Fruit fly (Drosophila melanogaster): ENCODE measurements around the gene CG3982.

The CG3982 gene

DNA sequence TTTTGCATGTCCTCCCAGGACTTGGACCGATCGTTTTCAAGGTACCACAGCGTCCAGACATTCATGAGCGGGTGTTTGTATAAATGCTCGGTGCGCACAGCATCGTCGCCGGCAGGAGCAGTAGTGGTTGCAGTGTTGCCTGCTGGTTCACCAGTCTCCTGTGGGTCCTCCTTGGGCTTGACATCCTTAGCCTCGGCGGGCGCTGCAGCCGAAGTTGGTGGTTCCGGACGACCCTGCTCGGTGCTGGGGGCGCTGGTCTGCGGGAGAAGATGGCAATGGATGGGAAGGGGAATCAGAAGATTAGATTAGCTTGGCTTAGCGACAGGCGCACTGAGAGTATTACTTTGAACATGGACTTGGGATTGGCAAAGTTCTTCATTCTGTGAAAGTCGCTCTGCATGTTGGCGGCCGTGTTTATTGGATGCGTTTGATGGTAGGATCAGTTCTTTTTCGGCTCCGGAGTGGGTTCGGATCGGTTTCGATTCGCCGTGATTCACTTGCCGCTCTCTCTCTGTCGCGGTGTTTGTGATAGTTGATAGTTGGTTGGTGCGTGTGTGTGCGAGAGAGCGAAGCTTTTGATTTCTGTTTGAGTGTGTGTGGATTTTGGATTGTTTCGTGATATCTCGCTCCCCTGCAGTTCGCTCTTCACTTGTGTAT, 16.4 kb downstream of the CG3982 start:
- no peak for TF ChIP-seq CG13775 (GFP tag; optimal IDR thresholded peaks at IDR 0.05)
- TF ChIP-seq CG1832 (GFP tag; optimal IDR thresholded peaks at IDR 0.05), result peak; percentile 3
- no peak for TF ChIP-seq CG11723 (GFP tag; optimal IDR thresholded peaks at IDR 0.05)
- no peak for TF ChIP-seq CG8924 (tag; optimal IDR thresholded peaks at IDR 0.05)
- TF ChIP-seq kay (GFP tag; optimal IDR thresholded peaks at IDR 0.05), result peak; percentile 26
- TF ChIP-seq CG18476 (GFP tag; optimal IDR thresholded peaks at IDR 0.05), result no peak
- TF ChIP-seq CG9437 (GFP tag; optimal IDR thresholded peaks at IDR 0.05), result no peak
- no peak for TF ChIP-seq CG9215 (GFP tag; IDR thresholded peaks at IDR 0.05)
- no peak for TF ChIP-seq CG1233 (GFP tag; optimal IDR thresholded peaks at IDR 0.05)
- peak; percentile 55 to 74 for TF ChIP-seq Trl (optimal IDR thresholded peaks at IDR 0.05)
- TF ChIP-seq Trl (GFP tag; optimal IDR thresholded peaks at IDR 0.05), result no peak
- TF ChIP-seq CG14050 (GFP tag; IDR thresholded peaks at IDR 0.05), result peak; percentile 74; the same call in 2 of the 3 replicates
- TF ChIP-seq Side (GFP tag; optimal IDR thresholded peaks at IDR 0.05), result no peak
- TF ChIP-seq en (GFP tag; optimal IDR thresholded peaks at IDR 0.05), result no peak
- peak; percentile 67; the same call in 2 of the 4 replicates for TF ChIP-seq chinmo (GFP tag; IDR thresholded peaks at IDR 0.05; ENCODE audit: partially characterized antibody)
- TF ChIP-seq CG3995 (GFP tag; optimal IDR thresholded peaks at IDR 0.05), result no peak
- TF ChIP-seq disco-r (GFP tag; optimal IDR thresholded peaks at IDR 0.05), result no peak
- TF ChIP-seq twi (tag; optimal IDR thresholded peaks at IDR 0.05), result no peak
- no peak for TF ChIP-seq vfl (GFP tag; optimal IDR thresholded peaks at IDR 0.05)
- no peak for TF ChIP-seq CG15269 (tag; optimal IDR thresholded peaks at IDR 0.05)
- TF ChIP-seq mld (GFP tag; IDR thresholded peaks at IDR 0.05; ENCODE audit: partially characterized antibody), result no peak
- peak; percentile 71 for TF ChIP-seq sens (GFP tag)
- no peak for TF ChIP-seq sd (tag; optimal IDR thresholded peaks at IDR 0.05)
- TF ChIP-seq crc (GFP tag; optimal IDR thresholded peaks at IDR 0.05), result no peak
- TF ChIP-seq Ets97D (GFP tag; optimal IDR thresholded peaks at IDR 0.05), result no peak
- peak; percentile 20 for TF ChIP-seq CHES-1-like (GFP tag; optimal IDR thresholded peaks at IDR 0.05)
- peak; percentile 71 for TF ChIP-seq Med (GFP tag)
- no peak for TF ChIP-seq crol (GFP tag; IDR thresholded peaks at IDR 0.05)
- no peak for TF ChIP-seq ttk (GFP tag; IDR thresholded peaks at IDR 0.05)
- TF ChIP-seq CG1529 (GFP tag; optimal IDR thresholded peaks at IDR 0.05), result no peak
- peak; percentile 84 for TF ChIP-seq cg (GFP tag; optimal IDR thresholded peaks at IDR 0.05)
- peak; percentile 60 for TF ChIP-seq CG15514 (GFP tag; optimal IDR thresholded peaks at IDR 0.05)
- no peak for TF ChIP-seq so (GFP tag; IDR thresholded peaks at IDR 0.05)
- TF ChIP-seq CG6654 (GFP tag; optimal IDR thresholded peaks at IDR 0.05), result no peak
- TF ChIP-seq CG10209 (GFP tag; optimal IDR thresholded peaks at IDR 0.05), result no peak
- no peak for TF ChIP-seq Adf1 (GFP tag; IDR thresholded peaks at IDR 0.05)
- no peak for TF ChIP-seq jing (GFP tag; optimal IDR thresholded peaks at IDR 0.05)
- TF ChIP-seq sob (GFP tag; IDR thresholded peaks at IDR 0.05), result no peak
- no peak for TF ChIP-seq CG13894 (tag; optimal IDR thresholded peaks at IDR 0.05)
- no peak for TF ChIP-seq CG9876 (GFP tag; optimal IDR thresholded peaks at IDR 0.05)
- no peak for TF ChIP-seq CG9817 (tag; optimal IDR thresholded peaks at IDR 0.05)
- no peak for TF ChIP-seq CG1603 (tag; optimal IDR thresholded peaks at IDR 0.05)
- TF ChIP-seq da (GFP tag; optimal IDR thresholded peaks at IDR 0.05), result no peak
- no peak for TF ChIP-seq Kr (GFP tag; optimal IDR thresholded peaks at IDR 0.05)
- TF ChIP-seq Doc3 (GFP tag; IDR thresholded peaks at IDR 0.05; ENCODE audit: partially characterized antibody), result no peak
- TF ChIP-seq her (GFP tag; optimal IDR thresholded peaks at IDR 0.05), result no peak
- TF ChIP-seq E2f2 (GFP tag; IDR thresholded peaks at IDR 0.05), result no peak
- no peak for TF ChIP-seq CG43689 (GFP tag; IDR thresholded peaks at IDR 0.05)
- 0 out of 3 replicates have a peak, but pooled peaks have one; percentile 17 for TF ChIP-seq sr (GFP tag; IDR thresholded peaks at IDR 0.05)
- TF ChIP-seq MESR4 (GFP tag; optimal IDR thresholded peaks at IDR 0.05), result no peak
- TF ChIP-seq knrl (GFP tag; IDR thresholded peaks at IDR 0.05; ENCODE audit: partially characterized antibody), result no peak

Measured in whole organism, embryonic.